Fruit fly (Drosophila melanogaster) whole organism, adult: Measurements from ENCODE around the gene Cpr65Ay.

Experiments
- CG33017 ChIP-seq: fragments of 200-800 bp; sonication (Bioruptor generic); optimal IDR thresholded peaks from 2 replicates; lab custom pipeline; 2018; ENCODE audit warnings: missing biosample characterization, mild to moderate bottlenecking, missing genetic modification characterization, moderate library complexity
- kay ChIP-seq: fragments of 200-800 bp; sonication (Bioruptor generic); peaks from one replicate; lab custom pipeline; 2016; ENCODE audit warnings: missing biosample characterization, missing genetic modification characterization, borderline replicate concordance
- toe ChIP-seq: fragments of 200-800 bp; sonication (Bioruptor generic); optimal IDR thresholded peaks from 2 replicates; lab custom pipeline; 2016; ENCODE audit warnings: missing biosample characterization, missing genetic modification characterization

- TF ChIP-seq CG33017 (tag; lab: Kevin White, UChicago), result no peak
- no peak for TF ChIP-seq toe (GFP tag; lab: Kevin White, UChicago)
- no peak for TF ChIP-seq kay
Measured at dm6 chr3L:6130944-6131343, 27.5 kb downstream of the Cpr65Ay start, which contains the start of gene Lcp65Ag3.
